ENCODE assay signal across 1 fruit fly cellular context in the genomic region with DNA sequence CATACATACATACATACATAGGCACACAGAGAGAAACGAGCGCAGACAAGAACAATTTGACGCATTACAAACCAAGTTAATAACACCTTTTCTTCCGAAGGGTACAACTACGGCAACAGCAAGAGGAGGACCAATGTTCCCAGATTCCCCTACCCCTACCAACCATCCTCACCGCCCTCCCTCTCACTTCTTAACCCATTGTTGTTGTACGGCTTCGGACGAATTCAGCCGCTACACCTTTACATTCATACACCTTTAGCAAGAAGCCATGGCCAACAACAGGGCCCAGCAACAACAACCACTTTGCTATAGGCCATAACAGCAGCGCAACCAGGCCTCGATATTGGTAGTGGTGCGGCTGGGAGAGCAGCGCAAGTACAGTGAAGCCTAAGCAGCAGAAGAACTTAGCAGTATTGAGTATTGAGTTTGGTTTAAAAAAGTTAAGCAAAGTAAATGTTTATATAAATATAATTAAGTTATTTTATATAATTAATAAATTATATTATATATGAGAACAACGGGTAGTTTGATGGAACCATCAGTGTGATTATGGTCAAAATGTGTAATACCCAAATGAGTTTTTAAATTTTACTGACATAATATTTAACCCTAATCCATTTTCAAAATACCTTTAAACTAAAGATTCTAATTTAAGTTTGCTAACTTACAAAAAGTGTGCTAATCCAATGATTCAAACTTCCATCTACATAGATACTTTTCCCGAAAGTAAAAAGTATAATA.
TF ChIP-seq lines count a peak whose summit lies in the region.

No protein-coding gene starts in this region.

TF ChIP-seq in whole organism, embryonic, 481 proteins besides CTCF, POLR2A, EP300 and RAD21 (continued from another document):
- TF ChIP-seq CG2120 (GFP tag; optimal IDR thresholded peaks at IDR 0.05; lab: Kevin White, UChicago) = no peak
- TF ChIP-seq CG15073 (GFP tag; optimal IDR thresholded peaks at IDR 0.05; lab: Kevin White, UChicago) = no peak
- TF ChIP-seq sima (GFP tag; optimal IDR thresholded peaks at IDR 0.05; lab: Kevin White, UChicago) = no peak
- TF ChIP-seq CG16813 (GFP tag; IDR thresholded peaks at IDR 0.05; lab: Robert Waterston, UW; ENCODE audit: partially characterized antibody) = no peak
- TF ChIP-seq Nf-YC (tag; optimal IDR thresholded peaks at IDR 0.05; lab: Kevin White, UChicago) = no peak
- peak; percentile 8 for TF ChIP-seq unpg (GFP tag; optimal IDR thresholded peaks at IDR 0.05; lab: Kevin White, UChicago)
- TF ChIP-seq Hand (GFP tag; optimal IDR thresholded peaks at IDR 0.05; lab: Kevin White, UChicago) = no peak
- no peak for TF ChIP-seq sim (GFP tag; IDR thresholded peaks at IDR 0.05; lab: Robert Waterston, UW)
- TF ChIP-seq CG18599 (GFP tag; optimal IDR thresholded peaks at IDR 0.05; lab: Kevin White, UChicago) = no peak
- no peak for TF ChIP-seq CrebB (tag; optimal IDR thresholded peaks at IDR 0.05; lab: Kevin White, UChicago)
- TF ChIP-seq CG10366 (GFP tag; IDR thresholded peaks at IDR 0.05; lab: Robert Waterston, UW) = peak; percentile 28; the same call in 1 of the 2 replicates
- no peak for TF ChIP-seq cad (GFP tag; optimal IDR thresholded peaks at IDR 0.05; lab: Kevin White, UChicago)
- no peak for TF ChIP-seq al (GFP tag; IDR thresholded peaks at IDR 0.05; lab: Robert Waterston, UW)
- TF ChIP-seq aop (GFP tag; IDR thresholded peaks at IDR 0.05; lab: Robert Waterston, UW) = no peak
- TF ChIP-seq pzg (GFP tag; optimal IDR thresholded peaks at IDR 0.05; lab: Kevin White, UChicago) = no peak
- no peak for TF ChIP-seq CG7786 (GFP tag; optimal IDR thresholded peaks at IDR 0.05; lab: Kevin White, UChicago)
- no peak for TF ChIP-seq her (GFP tag; optimal IDR thresholded peaks at IDR 0.05; lab: Kevin White, UChicago)
- peak; percentile 57 for TF ChIP-seq HLH3B (GFP tag; IDR thresholded peaks at IDR 0.05; lab: Robert Waterston, UW)
- TF ChIP-seq CG15269 (tag; optimal IDR thresholded peaks at IDR 0.05; lab: Kevin White, UChicago) = peak; percentile 44
- no peak for TF ChIP-seq Lim3 (GFP tag; IDR thresholded peaks at IDR 0.05; lab: Robert Waterston, UW)
- TF ChIP-seq Hr3 (GFP tag; optimal IDR thresholded peaks at IDR 0.05; lab: Kevin White, UChicago) = peak; percentile 10
- peak; percentile 26; the same call in 1 of the 2 replicates for TF ChIP-seq Atf6 (GFP tag; IDR thresholded peaks at IDR 0.05; lab: Robert Waterston, UW)
- TF ChIP-seq nerfin-2 (GFP tag; IDR thresholded peaks at IDR 0.05; lab: Robert Waterston, UW; ENCODE audit: partially characterized antibody) = no peak
- TF ChIP-seq CG42726 (GFP tag; IDR thresholded peaks at IDR 0.05; lab: Robert Waterston, UW; ENCODE audit: partially characterized antibody) = no peak
- no peak for TF ChIP-seq Doc2 (GFP tag; IDR thresholded peaks at IDR 0.05; lab: Robert Waterston, UW)
- no peak for TF ChIP-seq Atf-2 (GFP tag; optimal IDR thresholded peaks at IDR 0.05; lab: Kevin White, UChicago)
- no peak for TF ChIP-seq CG14965 (GFP tag; optimal IDR thresholded peaks at IDR 0.05; lab: Kevin White, UChicago; ENCODE audit: borderline replicate concordance)
- peak; percentile 11; the same call in 1 of the 2 replicates for TF ChIP-seq CG7372 (GFP tag; IDR thresholded peaks at IDR 0.05; lab: Robert Waterston, UW)
- TF ChIP-seq CG10431 (GFP tag; optimal IDR thresholded peaks at IDR 0.05; lab: Kevin White, UChicago) = no peak
- no peak for TF ChIP-seq Dll (GFP tag; IDR thresholded peaks at IDR 0.05; lab: Robert Waterston, UW; ENCODE audit: partially characterized antibody)
- TF ChIP-seq hth (optimal IDR thresholded peaks at IDR 0.05; lab: Kevin White, UChicago) = no peak
- TF ChIP-seq ham (GFP tag; IDR thresholded peaks at IDR 0.05; lab: Robert Waterston, UW) = no peak
- peak; percentile 33 for TF ChIP-seq CG14667 (GFP tag; IDR thresholded peaks at IDR 0.05; lab: Robert Waterston, UW)
- TF ChIP-seq CG15479 (GFP tag; optimal IDR thresholded peaks at IDR 0.05; lab: Kevin White, UChicago) = peak; percentile 66
- no peak for TF ChIP-seq nmo (GFP tag; optimal IDR thresholded peaks at IDR 0.05; lab: Kevin White, UChicago)
- no peak for TF ChIP-seq Hr39 (optimal IDR thresholded peaks at IDR 0.05; lab: Kevin White, UChicago)
- peak in 2 of 3 experiments; percentile 20 to 73 for TF ChIP-seq Stat92E (GFP tag; optimal IDR thresholded peaks at IDR 0.05; lab: Kevin White, UChicago)
- TF ChIP-seq E2f2 (GFP tag; IDR thresholded peaks at IDR 0.05; lab: Robert Waterston, UW) = no peak; the same call in 1 of the 2 replicates
- no peak for TF ChIP-seq sr (GFP tag; IDR thresholded peaks at IDR 0.05; lab: Robert Waterston, UW)
- no peak for TF ChIP-seq CG6791 (GFP tag; IDR thresholded peaks at IDR 0.05; lab: Robert Waterston, UW; ENCODE audit: partially characterized antibody)
- TF ChIP-seq CG16863 (GFP tag; optimal IDR thresholded peaks at IDR 0.05; lab: Kevin White, UChicago) = no peak
- TF ChIP-seq Dp (GFP tag; optimal IDR thresholded peaks at IDR 0.05; lab: Kevin White, UChicago) = no peak
- TF ChIP-seq CG12155 (GFP tag; optimal IDR thresholded peaks at IDR 0.05; lab: Kevin White, UChicago) = no peak
- peak; percentile 38; the same call in 1 of the 2 replicates for TF ChIP-seq rib (GFP tag; IDR thresholded peaks at IDR 0.05; lab: Robert Waterston, UW)
- no peak for TF ChIP-seq BEAF-32 (GFP tag; optimal IDR thresholded peaks at IDR 0.05; lab: Kevin White, UChicago)
- TF ChIP-seq Dad (GFP tag; optimal IDR thresholded peaks at IDR 0.05; lab: Kevin White, UChicago) = no peak
- no peak for TF ChIP-seq CG4854 (GFP tag; optimal IDR thresholded peaks at IDR 0.05; lab: Kevin White, UChicago)
- TF ChIP-seq tna (GFP tag; IDR thresholded peaks at IDR 0.05; lab: Robert Waterston, UW; ENCODE audit: partially characterized antibody) = no peak
- peak; percentile 53; the same call in 1 of the 2 replicates for TF ChIP-seq CG11085 (GFP tag; IDR thresholded peaks at IDR 0.05; lab: Robert Waterston, UW)
- no peak for TF ChIP-seq Max (GFP tag; optimal IDR thresholded peaks at IDR 0.05; lab: Kevin White, UChicago)
- TF ChIP-seq repo (GFP tag; optimal IDR thresholded peaks at IDR 0.05; lab: Kevin White, UChicago) = no peak
- TF ChIP-seq CG11398 (GFP tag; optimal IDR thresholded peaks at IDR 0.05; lab: Kevin White, UChicago) = no peak
- peak; percentile 27; the same call in 1 of the 3 replicates for TF ChIP-seq CG11093 (GFP tag; IDR thresholded peaks at IDR 0.05; lab: Robert Waterston, UW)
- TF ChIP-seq CG14014 (GFP tag; IDR thresholded peaks at IDR 0.05; lab: Robert Waterston, UW) = 0 out of 2 replicates have a peak, but pooled peaks have one; percentile 49
- TF ChIP-seq insv (GFP tag; optimal IDR thresholded peaks at IDR 0.05; lab: Kevin White, UChicago) = peak in 1 of 2 experiments; percentile 5
- TF ChIP-seq CG13424 (tag; optimal IDR thresholded peaks at IDR 0.05; lab: Kevin White, UChicago) = peak; percentile 33
- TF ChIP-seq CG2199 (GFP tag; IDR thresholded peaks at IDR 0.05; lab: Robert Waterston, UW) = peak; percentile 60; the same call in 1 of the 3 replicates
- no peak; the same call in 1 of the 2 replicates for TF ChIP-seq Ravus (GFP tag; IDR thresholded peaks at IDR 0.05; lab: Robert Waterston, UW)
- no peak; the same call in 1 of the 3 replicates for TF ChIP-seq ase (GFP tag; IDR thresholded peaks at IDR 0.05; lab: Robert Waterston, UW)
- TF ChIP-seq GATAe (GFP tag; conservative IDR thresholded peaks at IDR 0.05; lab: Robert Waterston, UW) = peak; percentile 23; the same call in 1 of the 2 replicates
- TF ChIP-seq bbx (GFP tag; IDR thresholded peaks at IDR 0.05; lab: Robert Waterston, UW; ENCODE audit: partially characterized antibody) = no peak
- no peak for TF ChIP-seq NC2α (GFP tag; optimal IDR thresholded peaks at IDR 0.05; lab: Kevin White, UChicago)
- no peak for TF ChIP-seq vfl (GFP tag; optimal IDR thresholded peaks at IDR 0.05; lab: Kevin White, UChicago)
- no peak for TF ChIP-seq slou (GFP tag; optimal IDR thresholded peaks at IDR 0.05; lab: Kevin White, UChicago)
- TF ChIP-seq MTF-1 (GFP tag; optimal IDR thresholded peaks at IDR 0.05; lab: Kevin White, UChicago; ENCODE audit: borderline replicate concordance) = no peak
- TF ChIP-seq hb (GFP tag; IDR thresholded peaks at IDR 0.05; lab: Robert Waterston, UW; ENCODE audit: partially characterized antibody) = no peak
- TF ChIP-seq Meics (GFP tag; optimal IDR thresholded peaks at IDR 0.05; lab: Kevin White, UChicago) = peak; percentile 26
- peak; percentile 50; the same call in 1 of the 3 replicates for TF ChIP-seq z (GFP tag; IDR thresholded peaks at IDR 0.05; lab: Robert Waterston, UW)
- TF ChIP-seq CG10959 (GFP tag; IDR thresholded peaks at IDR 0.05; lab: Robert Waterston, UW) = peak; percentile 15; the same call in 1 of the 2 replicates
- TF ChIP-seq psq (GFP tag; optimal IDR thresholded peaks at IDR 0.05; lab: Kevin White, UChicago) = no peak
- peak; percentile 1 for TF ChIP-seq da (GFP tag; optimal IDR thresholded peaks at IDR 0.05; lab: Kevin White, UChicago)
- TF ChIP-seq CG11696 (GFP tag; IDR thresholded peaks at IDR 0.05; lab: Robert Waterston, UW) = peak; percentile 46
- TF ChIP-seq toy (GFP tag; IDR thresholded peaks at IDR 0.05; lab: Robert Waterston, UW) = no peak
- no peak for TF ChIP-seq NK7.1 (GFP tag; optimal IDR thresholded peaks at IDR 0.05; lab: Kevin White, UChicago)
- peak; percentile 0 for TF ChIP-seq CG12391 (tag; optimal IDR thresholded peaks at IDR 0.05; lab: Kevin White, UChicago)
- TF ChIP-seq CG4404 (GFP tag; IDR thresholded peaks at IDR 0.05; lab: Robert Waterston, UW) = 0 out of 2 replicates have a peak, but pooled peaks have one; percentile 8
- no peak for TF ChIP-seq Ets97D (GFP tag; optimal IDR thresholded peaks at IDR 0.05; lab: Kevin White, UChicago)
- no peak for TF ChIP-seq CG9876 (GFP tag; optimal IDR thresholded peaks at IDR 0.05; lab: Kevin White, UChicago)
- TF ChIP-seq mam (GFP tag; optimal IDR thresholded peaks at IDR 0.05; lab: Kevin White, UChicago) = no peak
- no peak for TF ChIP-seq CHES-1-like (GFP tag; optimal IDR thresholded peaks at IDR 0.05; lab: Kevin White, UChicago)
